Fruit fly (Drosophila melanogaster) whole organism, adult: Measurements from ENCODE around the gene CG31248.

ENCODE experiments used
- CG11617 ChIP-seq: fragments of 200-800 bp; sonication (Bioruptor generic); optimal IDR thresholded peaks from 2 replicates; lab custom pipeline; 2017; ENCODE audit warnings: mild to moderate bottlenecking, missing biosample characterization, missing genetic modification reagents, missing genetic modification characterization
- CG1620 ChIP-seq: fragments of 200-800 bp; sonication (Bioruptor generic); optimal IDR thresholded peaks from 2 replicates; lab custom pipeline; 2016; ENCODE audit warnings: missing biosample characterization, missing genetic modification characterization
- CG7045 ChIP-seq: fragments of 200-800 bp; sonication (Bioruptor generic); optimal IDR thresholded peaks from 2 replicates; lab custom pipeline; 2017; ENCODE audit warnings: missing biosample characterization, mild to moderate bottlenecking, missing genetic modification characterization
- CG7101 ChIP-seq: fragments of 200-800 bp; sonication (Bioruptor generic); optimal IDR thresholded peaks from 2 replicates; lab custom pipeline; 2018; ENCODE audit warnings: missing biosample characterization, mild to moderate bottlenecking, missing genetic modification characterization, moderate library complexity
- Clk ChIP-seq: fragments of 200-800 bp; sonication (Bioruptor generic); optimal IDR thresholded peaks from 2 replicates; lab custom pipeline; 2017; ENCODE audit warnings: missing biosample characterization, missing genetic modification characterization
- Crg-1 ChIP-seq: fragments of 200-800 bp; sonication (Bioruptor generic); optimal IDR thresholded peaks from 2 replicates; lab custom pipeline; 2016; ENCODE audit warnings: missing biosample characterization, missing genetic modification characterization
- Mnt ChIP-seq: fragments of 200-800 bp; sonication (Bioruptor generic); optimal IDR thresholded peaks from 2 replicates; lab custom pipeline; 2016; ENCODE audit warnings: missing biosample characterization, mild to moderate bottlenecking, missing genetic modification characterization
- bab1 ChIP-seq: fragments of 200-800 bp; sonication (Bioruptor generic); optimal IDR thresholded peaks from 3 replicates; lab custom pipeline; 2019; ENCODE audit warnings: missing biosample characterization, mild to moderate bottlenecking, missing genetic modification characterization, moderate library complexity
- kay ChIP-seq: fragments of 200-800 bp; sonication (Bioruptor generic); peaks from one replicate; lab custom pipeline; 2016; ENCODE audit warnings: missing biosample characterization, missing genetic modification characterization, borderline replicate concordance
- pad ChIP-seq: fragments of 200-800 bp; sonication (Bioruptor generic); optimal IDR thresholded peaks from 3 replicates; lab custom pipeline; 2017; ENCODE audit warnings: missing biosample characterization, missing genetic modification characterization, mild to moderate bottlenecking, moderate library complexity, missing genetic modification reagents
- tj ChIP-seq: fragments of 200-800 bp; sonication (Bioruptor generic); optimal IDR thresholded peaks from 3 replicates; lab custom pipeline; 2017; ENCODE audit warnings: missing biosample characterization, mild to moderate bottlenecking, missing genetic modification characterization, moderate library complexity
- toe ChIP-seq: fragments of 200-800 bp; sonication (Bioruptor generic); optimal IDR thresholded peaks from 2 replicates; lab custom pipeline; 2016; ENCODE audit warnings: missing biosample characterization, missing genetic modification characterization

DNA sequence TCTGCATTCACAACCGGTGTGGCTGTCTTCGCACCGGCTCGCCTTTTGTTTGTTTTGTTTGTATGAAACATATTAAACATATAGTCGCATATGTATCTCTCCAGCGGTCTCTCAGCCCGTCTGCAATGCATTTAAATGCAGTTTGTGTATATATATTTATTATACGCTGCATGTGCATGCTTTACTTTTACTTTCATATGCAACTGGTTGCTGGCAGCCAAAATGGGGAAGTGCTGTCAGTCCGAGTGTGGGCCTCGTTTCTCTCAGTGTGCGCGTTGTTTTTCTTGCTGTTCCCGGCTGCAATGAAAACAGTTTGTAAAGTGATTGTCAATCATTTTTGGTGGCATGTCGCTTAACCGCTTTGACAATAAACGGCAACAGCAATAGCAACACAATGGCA is 30.5 kb downstream of the CG31248 start:
- TF ChIP-seq pad (GFP tag; lab: Kevin White, UChicago): no peak
- TF ChIP-seq CG7101 (tag; lab: Kevin White, UChicago): no peak
- TF ChIP-seq tj (GFP tag; lab: Kevin White, UChicago): no peak
- TF ChIP-seq kay (GFP tag; lab: Kevin White, UChicago): no peak
- TF ChIP-seq Mnt (GFP tag; lab: Kevin White, UChicago): no peak
- no peak for TF ChIP-seq CG7045 (GFP tag; lab: Kevin White, UChicago)
- TF ChIP-seq Crg-1 (GFP tag; lab: Kevin White, UChicago): no peak
- no peak for TF ChIP-seq CG11617 (GFP tag; lab: Kevin White, UChicago)
- no peak for TF ChIP-seq toe (GFP tag; lab: Kevin White, UChicago)
- no peak for TF ChIP-seq Clk
- TF ChIP-seq bab1: no peak
- no peak for TF ChIP-seq CG1620 (GFP tag; lab: Kevin White, UChicago)
